Worm (Caenorhabditis elegans) whole organism, L2 larva: ENCODE data around the gene T04F3.5.
A peak's percentile ranks its signal among the peaks of the same experiment; 100 is the strongest.

ENCODE experiments used
- F13H6.1 ChIP-seq: sonication (generic microtip); optimal IDR thresholded peaks from 2 replicates; lab custom pipeline; 2016; ENCODE audit warnings: missing genetic modification characterization, missing compliant biosample characterization
- R02D3.7 ChIP-seq: fragments of 150-350 bp; optimal IDR thresholded peaks from 2 replicates; lab custom pipeline; 2014; ENCODE audit warnings: missing biosample characterization, missing genetic modification characterization
- Y55F3AM.14 ChIP-seq: fragments of 200-800 bp; sonication (Bioruptor generic); optimal IDR thresholded peaks from 2 replicates; lab custom pipeline; 2018; ENCODE audit warnings: mild to moderate bottlenecking, missing genetic modification characterization, missing compliant biosample characterization
- ZK546.5 ChIP-seq: sonication (generic microtip); optimal IDR thresholded peaks from 2 replicates; lab custom pipeline; 2017; ENCODE audit warnings: missing biosample characterization, missing genetic modification characterization
- aly-2 ChIP-seq: fragments of 150-350 bp; optimal IDR thresholded peaks from 2 replicates; lab custom pipeline; 2014; ENCODE audit warnings: missing biosample characterization, missing genetic modification characterization
- ama-1 ChIP-seq: fragments of 150-350 bp; optimal IDR thresholded peaks from 2 replicates; lab custom pipeline; 2018; ENCODE audit warnings: inconsistent platforms
- blmp-1 ChIP-seq: sonication (generic microtip); optimal IDR thresholded peaks from 2 replicates; lab custom pipeline; 2017; ENCODE audit warnings: missing genetic modification characterization, mild to moderate bottlenecking, missing compliant biosample characterization, antibody characterized with exemption, moderate library complexity; ENCODE audit not compliant: insufficient read depth
- ceh-16 ChIP-seq: fragments of 150-350 bp; optimal IDR thresholded peaks from 2 replicates; lab custom pipeline; 2014; ENCODE audit warnings: missing biosample characterization, missing genetic modification characterization
- ceh-82 ChIP-seq: fragments of 150-350 bp; optimal IDR thresholded peaks from 2 replicates; lab custom pipeline; 2014; ENCODE audit warnings: missing biosample characterization, missing genetic modification characterization
- crh-2 ChIP-seq: sonication (generic microtip); optimal IDR thresholded peaks from 2 replicates; lab custom pipeline; 2017; ENCODE audit warnings: missing biosample characterization, missing genetic modification characterization
- dmd-4 ChIP-seq: sonication (generic microtip); optimal IDR thresholded peaks from 2 replicates; lab custom pipeline; 2017; ENCODE audit warnings: missing biosample characterization, missing genetic modification characterization
- egl-27 ChIP-seq: sonication (generic microtip); optimal IDR thresholded peaks from 3 replicates; lab custom pipeline; 2017; ENCODE audit warnings: missing biosample characterization, missing genetic modification reagents, missing genetic modification characterization
- elt-3 ChIP-seq: sonication (generic microtip); optimal IDR thresholded peaks from 2 replicates; lab custom pipeline; 2017; ENCODE audit warnings: missing biosample characterization, missing genetic modification characterization
- fos-1 ChIP-seq: fragments of 150-350 bp; optimal IDR thresholded peaks from 2 replicates; lab custom pipeline; 2014; ENCODE audit warnings: missing biosample characterization, missing genetic modification characterization
- gmeb-1 ChIP-seq: fragments of 150-350 bp; optimal IDR thresholded peaks from 2 replicates; lab custom pipeline; 2014; ENCODE audit warnings: missing biosample characterization, missing genetic modification characterization
- lin-13 ChIP-seq: fragments of 150-350 bp; optimal IDR thresholded peaks from 2 replicates; lab custom pipeline; 2014; ENCODE audit warnings: missing biosample characterization, missing genetic modification reagents, missing genetic modification characterization
- lin-39 ChIP-seq: fragments of 150-350 bp; optimal IDR thresholded peaks from 2 replicates; lab custom pipeline; 2014; ENCODE audit warnings: missing biosample characterization, missing genetic modification reagents, missing genetic modification characterization
- lsy-2 ChIP-seq, 2 experiments: fragments of 150-350 bp in 1 of 2; sonication (generic microtip) in 1 of 2; optimal IDR thresholded peaks; 2 replicates each; lab custom pipeline; 2014 to 2017; ENCODE audit warnings: missing biosample characterization in 2 of 2, missing genetic modification characterization in 2 of 2
- mab-5 ChIP-seq: fragments of 150-350 bp; optimal IDR thresholded peaks from 2 replicates; lab custom pipeline; 2014; ENCODE audit warnings: missing biosample characterization, missing genetic modification characterization
- nhr-11 ChIP-seq: fragments of 150-350 bp; optimal IDR thresholded peaks from 2 replicates; lab custom pipeline; 2014; ENCODE audit warnings: missing biosample characterization, missing genetic modification characterization
- nhr-12 ChIP-seq: fragments of 150-350 bp; optimal IDR thresholded peaks from 2 replicates; lab custom pipeline; 2014; ENCODE audit warnings: missing biosample characterization, missing genetic modification characterization
- nhr-129 ChIP-seq: fragments of 150-350 bp; optimal IDR thresholded peaks from 2 replicates; lab custom pipeline; 2014; ENCODE audit warnings: missing biosample characterization, missing genetic modification characterization
- nhr-23 ChIP-seq: fragments of 150-350 bp; optimal IDR thresholded peaks from 2 replicates; lab custom pipeline; 2014; ENCODE audit warnings: missing biosample characterization, missing genetic modification reagents, missing genetic modification characterization
- nhr-237 ChIP-seq: fragments of 150-350 bp; optimal IDR thresholded peaks from 2 replicates; lab custom pipeline; 2014; ENCODE audit warnings: missing biosample characterization, missing genetic modification characterization
- nhr-25 ChIP-seq: fragments of 150-350 bp; sonication (generic microtip); optimal IDR thresholded peaks from 3 replicates; lab custom pipeline; 2014; ENCODE audit warnings: missing biosample characterization, missing genetic modification characterization
- nhr-6 ChIP-seq: fragments of 150-350 bp; optimal IDR thresholded peaks from 2 replicates; lab custom pipeline; 2014; ENCODE audit warnings: missing biosample characterization, missing genetic modification characterization
- nhr-77 ChIP-seq: fragments of 150-350 bp; optimal IDR thresholded peaks from 2 replicates; lab custom pipeline; 2014; ENCODE audit warnings: missing biosample characterization, missing genetic modification characterization
- peb-1 ChIP-seq: fragments of 150-350 bp; optimal IDR thresholded peaks from 2 replicates; lab custom pipeline; 2014; ENCODE audit warnings: missing biosample characterization, missing genetic modification characterization
- sem-4 ChIP-seq: fragments of 150-350 bp; optimal IDR thresholded peaks from 2 replicates; lab custom pipeline; 2014; ENCODE audit warnings: missing biosample characterization, missing genetic modification reagents, missing genetic modification characterization
- sma-3 ChIP-seq: sonication (generic microtip); optimal IDR thresholded peaks from 2 replicates; lab custom pipeline; 2016; ENCODE audit warnings: missing genetic modification reagents, missing genetic modification characterization, missing compliant biosample characterization
- sma-9 ChIP-seq, 2 experiments: fragments of 150-350 bp in 1 of 2; sonication (generic microtip) in 1 of 2; optimal IDR thresholded peaks; 2 replicates each; lab custom pipeline; 2014 to 2016; ENCODE audit warnings: missing genetic modification characterization in 2 of 2, mild to moderate bottlenecking in 1 of 2, missing biosample characterization in 1 of 2, missing compliant biosample characterization in 1 of 2, missing genetic modification reagents in 1 of 2, moderate library complexity in 1 of 2
- snpc-4 ChIP-seq: fragments of 150-350 bp; optimal IDR thresholded peaks from 2 replicates; lab custom pipeline; 2014; ENCODE audit warnings: missing biosample characterization, missing genetic modification characterization
- unc-39 ChIP-seq: fragments of 150-350 bp; optimal IDR thresholded peaks from 2 replicates; lab custom pipeline; 2014; ENCODE audit warnings: missing biosample characterization, missing genetic modification characterization
- unc-55 ChIP-seq: fragments of 150-350 bp; sonication (generic microtip); optimal IDR thresholded peaks from 3 replicates; lab custom pipeline; 2014; ENCODE audit warnings: missing biosample characterization, missing genetic modification reagents, missing genetic modification characterization
- unc-62 ChIP-seq: fragments of 150-350 bp; optimal IDR thresholded peaks from 2 replicates; lab custom pipeline; 2014; ENCODE audit warnings: missing biosample characterization, missing genetic modification reagents, missing genetic modification characterization
- zag-1 ChIP-seq: fragments of 150-350 bp; optimal IDR thresholded peaks from 2 replicates; lab custom pipeline; 2014; ENCODE audit warnings: missing biosample characterization, missing genetic modification characterization
- ztf-1 ChIP-seq: fragments of 200-800 bp; sonication (Bioruptor generic); conservative IDR thresholded peaks from 2 replicates; pipeline ENCODE4 v1.3.6; 2022; ENCODE audit warnings: missing genetic modification characterization, missing compliant biosample characterization
- ztf-11 ChIP-seq: sonication (generic microtip); optimal IDR thresholded peaks from 2 replicates; lab custom pipeline; 2017; ENCODE audit warnings: missing biosample characterization, missing genetic modification characterization
- ztf-4 ChIP-seq: fragments of 150-350 bp; optimal IDR thresholded peaks from 2 replicates; lab custom pipeline; 2014; ENCODE audit warnings: missing biosample characterization, missing genetic modification characterization

Gene T04F3.5

ce11 chrV:11767028-11767427 is 6.6 kb downstream of the T04F3.5 start, which contains the start of gene sel-11:
Gene sel-11 (plus strand): TSS chrV:11767328.
- TF ChIP-seq nhr-12 (tag; lab: Kevin White, UChicago) (no peak), unc-39 (no peak), fos-1 (tag; lab: Kevin White, UChicago) (no peak), Y55F3AM.14 (no peak), mab-5 (tag; lab: Kevin White, UChicago) (no peak), sem-4 (tag; lab: Kevin White, UChicago) (no peak), nhr-23 (tag; lab: Kevin White, UChicago) (no peak), blmp-1 (tag; lab: Kevin White, UChicago) (no peak), nhr-25 (tag; lab: Kevin White, UChicago) (no peak), nhr-11 (tag; lab: Kevin White, UChicago) (no peak)

- TF ChIP-seq nhr-237 (tag; lab: Kevin White, UChicago) (no peak), ztf-4 (tag; lab: Kevin White, UChicago) (no peak)
These were observed 9.2 kb downstream of the T04F3.5 start for ce11 chrV:11769646-11770045.

- peak; percentile 32 for TF ChIP-seq ama-1
- TF ChIP-seq blmp-1 (tag; lab: Kevin White, UChicago) = no peak
- TF ChIP-seq nhr-25 (tag; lab: Kevin White, UChicago) = peak; percentile 10
- no peak for TF ChIP-seq zag-1
These were observed 9.6 kb downstream of the T04F3.5 start, which contains the start of gene F55A11.4 for ce11 chrV:11770053-11770517. Gene F55A11.4 (plus strand): TSS chrV:11770467.

- TF ChIP-seq lin-13 (GFP tag; lab: Kevin White, UChicago) = no peak
These were observed 12.9 kb downstream of the T04F3.5 start, which contains the start of gene bus-18 for ce11 chrV:11773420-11773819. Gene bus-18 (plus strand): TSS chrV:11773720.

- TF ChIP-seq nhr-25 (tag; lab: Kevin White, UChicago) = peak; percentile 39
- TF ChIP-seq gmeb-1 (tag; lab: Kevin White, UChicago) = no peak
- TF ChIP-seq ceh-16 (tag; lab: Kevin White, UChicago) = peak; percentile 27
- no peak for TF ChIP-seq egl-27 (tag; lab: Kevin White, UChicago)
- peak; percentile 62 for TF ChIP-seq fos-1 (tag; lab: Kevin White, UChicago)
- TF ChIP-seq, all 48 proteins: peak for 3
These were observed 13.5 kb downstream of the T04F3.5 start for ce11 chrV:11773934-11774333.

ce11 chrV:11776538-11776937 is 16.1 kb downstream of the T04F3.5 start, which contains the start of gene F55A11.6:
Gene F55A11.6 (plus strand): TSS chrV:11776838.
- TF ChIP-seq ztf-11 (no peak), aly-2 (tag; lab: Kevin White, UChicago) (no peak), nhr-77 (tag; lab: Kevin White, UChicago) (no peak), nhr-6 (tag; lab: Kevin White, UChicago) (no peak), zag-1 (no peak), sem-4 (tag; lab: Kevin White, UChicago) (no peak), peb-1 (tag; lab: Kevin White, UChicago) (no peak), elt-3 (tag; lab: Kevin White, UChicago) (no peak), dmd-4 (tag; lab: Kevin White, UChicago) (no peak), nhr-237 (tag; lab: Kevin White, UChicago) (no peak), fos-1 (tag; lab: Kevin White, UChicago) (no peak), unc-62 (GFP tag; lab: Kevin White, UChicago) (no peak), nhr-129 (tag; lab: Kevin White, UChicago) (no peak), R02D3.7 (tag; lab: Kevin White, UChicago) (no peak), ztf-4 (tag; lab: Kevin White, UChicago) (no peak), F13H6.1 (tag; lab: Kevin White, UChicago) (no peak), lin-39 (tag; lab: Kevin White, UChicago) (no peak), blmp-1 (tag; lab: Kevin White, UChicago) (no peak)

- TF ChIP-seq unc-55 (no peak), lin-39 (tag; lab: Kevin White, UChicago) (no peak), sma-3 (peak; percentile 11), nhr-129 (tag; lab: Kevin White, UChicago) (peak; percentile 18), ZK546.5 (tag; lab: Kevin White, UChicago) (no peak), sma-9 (GFP tag; optimal IDR thresholded peaks at IDR 0.05; lab: Kevin White, UChicago) (peak; percentile 74), sma-9 (tag; optimal IDR thresholded peaks at IDR 0.05; lab: Kevin White, UChicago) (no peak), lsy-2 (tag; optimal IDR thresholded peaks at IDR 0.05; lab: Kevin White, UChicago) (peak in 1 of 2 experiments; percentile 45), crh-2 (tag; lab: Kevin White, UChicago) (peak; percentile 58), dmd-4 (tag; lab: Kevin White, UChicago) (no peak), peb-1 (tag; lab: Kevin White, UChicago) (no peak), nhr-25 (tag; lab: Kevin White, UChicago) (peak; percentile 25), snpc-4 (tag; lab: Kevin White, UChicago) (no peak), blmp-1 (tag; lab: Kevin White, UChicago) (peak; percentile 15), F13H6.1 (tag; lab: Kevin White, UChicago) (peak; percentile 27), gmeb-1 (tag; lab: Kevin White, UChicago) (peak; percentile 27), ceh-82 (tag; lab: Kevin White, UChicago) (no peak), mab-5 (tag; lab: Kevin White, UChicago) (no peak), ztf-1 (no peak)
These were observed 17.4 kb downstream of the T04F3.5 start for ce11 chrV:11777846-11778245.
